Fruit fly (Drosophila melanogaster) whole organism, adult: ENCODE results near the gene na.

Experiments used
- CG11617 ChIP-seq: fragments of 200-800 bp; sonication (Bioruptor generic); optimal IDR thresholded peaks from 2 replicates; lab custom pipeline; 2017; ENCODE audit warnings: mild to moderate bottlenecking, missing biosample characterization, missing genetic modification reagents, missing genetic modification characterization
- CG12768 ChIP-seq: fragments of 200-800 bp; sonication (Bioruptor generic); optimal IDR thresholded peaks from 2 replicates; lab custom pipeline; 2017; ENCODE audit warnings: missing biosample characterization, missing genetic modification characterization, mild to moderate bottlenecking, moderate library complexity, missing genetic modification reagents
- CG14711 ChIP-seq: fragments of 200-800 bp; sonication (Bioruptor generic); optimal IDR thresholded peaks from 2 replicates; lab custom pipeline; 2018; ENCODE audit warnings: missing biosample characterization, mild to moderate bottlenecking, missing genetic modification characterization, moderate library complexity
- CG1620 ChIP-seq: fragments of 200-800 bp; sonication (Bioruptor generic); optimal IDR thresholded peaks from 2 replicates; lab custom pipeline; 2016; ENCODE audit warnings: missing biosample characterization, missing genetic modification characterization
- CG33017 ChIP-seq: fragments of 200-800 bp; sonication (Bioruptor generic); optimal IDR thresholded peaks from 2 replicates; lab custom pipeline; 2018; ENCODE audit warnings: missing biosample characterization, mild to moderate bottlenecking, missing genetic modification characterization, moderate library complexity
- CG5204 ChIP-seq: fragments of 200-800 bp; sonication (Bioruptor generic); optimal IDR thresholded peaks from 2 replicates; lab custom pipeline; 2016; ENCODE audit warnings: missing biosample characterization, missing genetic modification characterization
- CG7045 ChIP-seq: fragments of 200-800 bp; sonication (Bioruptor generic); optimal IDR thresholded peaks from 2 replicates; lab custom pipeline; 2017; ENCODE audit warnings: missing biosample characterization, mild to moderate bottlenecking, missing genetic modification characterization
- CG7101 ChIP-seq: fragments of 200-800 bp; sonication (Bioruptor generic); optimal IDR thresholded peaks from 2 replicates; lab custom pipeline; 2018; ENCODE audit warnings: missing biosample characterization, mild to moderate bottlenecking, missing genetic modification characterization, moderate library complexity
- Clk ChIP-seq: fragments of 200-800 bp; sonication (Bioruptor generic); optimal IDR thresholded peaks from 2 replicates; lab custom pipeline; 2017; ENCODE audit warnings: missing biosample characterization, missing genetic modification characterization
- Crg-1 ChIP-seq: fragments of 200-800 bp; sonication (Bioruptor generic); optimal IDR thresholded peaks from 2 replicates; lab custom pipeline; 2016; ENCODE audit warnings: missing biosample characterization, missing genetic modification characterization
- Hr96 ChIP-seq: fragments of 200-800 bp; sonication (Bioruptor generic); optimal IDR thresholded peaks from 2 replicates; lab custom pipeline; 2016; ENCODE audit warnings: missing biosample characterization, missing genetic modification characterization
- Mnt ChIP-seq: fragments of 200-800 bp; sonication (Bioruptor generic); optimal IDR thresholded peaks from 2 replicates; lab custom pipeline; 2016; ENCODE audit warnings: missing biosample characterization, mild to moderate bottlenecking, missing genetic modification characterization
- bab1 ChIP-seq: fragments of 200-800 bp; sonication (Bioruptor generic); optimal IDR thresholded peaks from 3 replicates; lab custom pipeline; 2019; ENCODE audit warnings: missing biosample characterization, mild to moderate bottlenecking, missing genetic modification characterization, moderate library complexity
- cic ChIP-seq: fragments of 200-800 bp; sonication (Bioruptor generic); optimal IDR thresholded peaks from 2 replicates; lab custom pipeline; 2017; ENCODE audit warnings: missing biosample characterization, mild to moderate bottlenecking, missing genetic modification characterization, moderate library complexity
- cnc ChIP-seq, 2 experiments: fragments of >200 bp; optimal IDR thresholded peaks; 2 replicates each; lab custom pipeline; 2017
- kay ChIP-seq: fragments of 200-800 bp; sonication (Bioruptor generic); peaks from one replicate; lab custom pipeline; 2016; ENCODE audit warnings: missing biosample characterization, missing genetic modification characterization, borderline replicate concordance
- ovo ChIP-seq: fragments of 200-800 bp; sonication (Bioruptor generic); optimal IDR thresholded peaks from 2 replicates; lab custom pipeline; 2016; ENCODE audit warnings: missing biosample characterization, missing genetic modification characterization
- pad ChIP-seq: fragments of 200-800 bp; sonication (Bioruptor generic); optimal IDR thresholded peaks from 3 replicates; lab custom pipeline; 2017; ENCODE audit warnings: missing biosample characterization, missing genetic modification characterization, mild to moderate bottlenecking, moderate library complexity, missing genetic modification reagents
- tj ChIP-seq: fragments of 200-800 bp; sonication (Bioruptor generic); optimal IDR thresholded peaks from 3 replicates; lab custom pipeline; 2017; ENCODE audit warnings: missing biosample characterization, mild to moderate bottlenecking, missing genetic modification characterization, moderate library complexity
- toe ChIP-seq: fragments of 200-800 bp; sonication (Bioruptor generic); optimal IDR thresholded peaks from 2 replicates; lab custom pipeline; 2016; ENCODE audit warnings: missing biosample characterization, missing genetic modification characterization

The na gene

DNA sequence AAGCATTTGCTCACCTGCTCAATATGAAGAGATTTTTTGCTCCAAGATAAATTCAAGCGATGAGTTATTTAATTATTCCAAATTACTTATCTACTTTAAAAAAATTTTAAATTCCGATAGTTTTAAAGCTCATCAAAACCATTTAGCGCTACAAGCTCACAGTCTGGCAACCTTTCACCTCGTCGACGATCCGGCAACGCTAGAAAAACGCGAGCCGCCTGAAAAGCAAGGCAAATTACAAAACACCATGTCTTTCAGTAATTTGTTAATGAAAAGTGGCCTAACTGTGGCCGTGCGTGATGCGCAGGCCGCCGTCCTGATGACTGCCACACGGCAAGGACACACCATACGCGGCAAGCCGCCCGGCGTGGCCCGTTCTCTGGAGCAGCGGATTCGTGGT is 40.1 kb upstream of the na start, which contains the start of gene mRpL38:
TSS of gene mRpL38 (plus strand) at position 197 of the 400 bp plus-strand sequence.
- no peak for TF ChIP-seq tj (GFP tag; lab: Kevin White, UChicago)
- no peak for TF ChIP-seq Hr96 (GFP tag; lab: Kevin White, UChicago)
- no peak for TF ChIP-seq cic (GFP tag; lab: Kevin White, UChicago)
- no peak for TF ChIP-seq CG14711 (tag; lab: Kevin White, UChicago)
- TF ChIP-seq CG33017, result no peak
- no peak for TF ChIP-seq CG5204 (GFP tag; lab: Kevin White, UChicago)
- no peak for TF ChIP-seq CG11617
- TF ChIP-seq Clk (GFP tag; lab: Kevin White, UChicago), result no peak
- TF ChIP-seq CG7101, result no peak
- no peak for TF ChIP-seq cnc (optimal IDR thresholded peaks at IDR 0.05; lab: Kevin White, UChicago)
- no peak for TF ChIP-seq bab1 (GFP tag; lab: Kevin White, UChicago)
- TF ChIP-seq ovo (GFP tag; lab: Kevin White, UChicago), result no peak
- TF ChIP-seq Mnt, result no peak
- no peak for TF ChIP-seq toe
- TF ChIP-seq pad (GFP tag; lab: Kevin White, UChicago), result no peak
- no peak for TF ChIP-seq CG1620 (GFP tag; lab: Kevin White, UChicago)
- TF ChIP-seq CG12768 (GFP tag; lab: Kevin White, UChicago), result no peak

DNA sequence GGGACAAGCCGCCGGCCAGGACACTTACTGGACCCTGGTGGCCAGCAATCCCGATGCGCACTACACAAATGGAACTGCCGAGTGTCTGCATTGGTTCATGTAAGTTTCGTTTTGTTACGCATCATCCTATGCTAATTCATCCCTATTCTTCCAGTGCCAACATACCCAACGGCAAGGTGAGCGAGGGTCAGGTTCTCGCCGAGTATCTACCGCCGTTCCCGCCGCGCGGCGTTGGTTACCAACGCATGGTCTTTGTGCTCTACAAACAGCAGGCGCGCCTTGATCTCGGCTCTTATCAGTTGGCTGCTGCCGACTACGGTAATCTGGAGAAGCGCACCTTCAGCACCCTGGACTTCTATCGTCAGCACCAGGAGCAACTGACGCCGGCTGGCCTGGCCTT is 39.1 kb upstream of the na start:
- no peak for TF ChIP-seq CG1620 (GFP tag; lab: Kevin White, UChicago)
- no peak for TF ChIP-seq toe
- TF ChIP-seq cnc (optimal IDR thresholded peaks at IDR 0.05; lab: Kevin White, UChicago), result no peak

DNA sequence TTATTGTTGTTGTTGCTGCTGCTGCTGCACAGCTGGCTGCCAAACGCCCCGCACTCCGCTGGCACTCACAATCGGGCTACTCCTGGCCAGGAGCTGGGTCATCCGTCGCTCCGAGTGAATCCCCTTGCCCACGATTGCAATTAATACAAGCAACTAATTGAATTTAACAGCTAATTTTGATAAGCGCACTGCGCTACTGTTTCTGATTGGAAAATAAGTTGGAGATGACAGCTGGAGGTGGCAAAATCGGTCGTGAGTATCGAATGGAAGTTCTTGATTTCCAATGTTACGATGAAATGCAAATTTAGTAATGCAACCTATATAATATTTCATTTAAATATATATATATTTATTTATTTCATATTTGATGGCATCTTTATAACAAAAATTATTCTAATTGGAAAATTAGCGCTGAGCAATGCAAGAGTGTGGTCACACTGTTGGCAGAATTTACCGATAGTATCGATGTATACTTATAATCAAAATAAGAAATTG is 32.3 kb upstream of the na start, which contains the start of gene CG42271:
TSS of gene CG42271 (minus strand) at position 224 of the 495 bp plus-strand sequence.
- TF ChIP-seq tj (GFP tag; lab: Kevin White, UChicago) (peak; percentile 47), ovo (GFP tag; lab: Kevin White, UChicago) (peak; percentile 17), cnc (optimal IDR thresholded peaks at IDR 0.05; lab: Kevin White, UChicago) (no peak), pad (GFP tag; lab: Kevin White, UChicago) (peak; percentile 30), CG12768 (GFP tag; lab: Kevin White, UChicago) (no peak), CG11617 (peak; percentile 58), Hr96 (GFP tag; lab: Kevin White, UChicago) (no peak), Crg-1 (peak; percentile 11), cic (GFP tag; lab: Kevin White, UChicago) (no peak), bab1 (GFP tag; lab: Kevin White, UChicago) (peak; percentile 16), CG1620 (GFP tag; lab: Kevin White, UChicago) (no peak), CG7045 (no peak), Clk (GFP tag; lab: Kevin White, UChicago) (no peak), CG33017 (peak; percentile 13), CG5204 (GFP tag; lab: Kevin White, UChicago) (no peak), toe (no peak), Mnt (peak; percentile 9), CG7101 (peak; percentile 58), kay (GFP tag; lab: Kevin White, UChicago) (no peak), CG14711 (tag; lab: Kevin White, UChicago) (peak; percentile 32)

DNA sequence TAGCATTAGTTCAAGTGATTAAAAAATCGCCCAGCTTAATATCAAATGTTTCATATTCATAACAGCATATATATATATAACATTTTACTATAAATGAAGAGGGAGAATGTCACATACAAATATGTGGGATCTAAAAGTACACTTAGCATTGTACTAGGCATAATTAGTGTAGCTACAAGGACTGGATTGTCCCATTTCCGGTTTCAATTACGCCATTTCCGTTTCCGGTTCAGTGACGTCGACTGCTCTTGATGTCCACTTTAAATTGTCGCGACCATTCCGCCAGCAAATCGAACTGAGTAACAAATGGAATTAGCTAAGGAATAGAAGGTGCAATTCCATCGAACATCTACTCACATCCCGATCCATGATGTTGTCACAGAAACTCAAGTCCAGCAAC is 31.7 kb upstream of the na start:
- TF ChIP-seq ovo (GFP tag; lab: Kevin White, UChicago) (no peak), cnc (optimal IDR thresholded peaks at IDR 0.05; lab: Kevin White, UChicago) (no peak), CG7045 (no peak), cic (GFP tag; lab: Kevin White, UChicago) (no peak), pad (GFP tag; lab: Kevin White, UChicago) (no peak)

DNA sequence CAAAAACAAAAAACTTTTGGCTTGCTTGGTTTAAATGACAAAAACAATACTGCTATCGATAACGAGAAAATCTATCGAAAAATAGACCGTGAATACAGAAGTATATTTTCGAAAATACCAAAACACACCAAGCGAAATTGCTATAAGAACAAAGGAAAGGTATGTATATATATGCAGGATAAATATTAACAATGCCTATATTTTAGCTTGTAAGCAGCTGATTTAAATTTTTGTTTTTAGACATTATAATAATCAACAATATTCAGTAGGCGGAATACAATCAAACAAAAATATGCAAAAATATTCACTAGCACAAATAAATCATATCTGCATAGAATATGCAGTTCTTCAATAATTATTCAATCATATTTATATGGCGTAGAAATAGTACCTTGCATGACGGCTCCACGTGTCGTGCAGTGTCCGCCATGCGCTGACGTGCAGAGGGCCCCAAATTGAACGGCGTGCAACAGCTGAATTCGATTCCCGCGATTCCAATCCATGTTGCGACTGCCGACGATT is 28.2 kb upstream of the na start, which contains the start of the genes Fbxl4 and Dus2:
TSS of gene Fbxl4 (minus strand) at position 51 of the 522 bp plus-strand sequence.
TSS of gene Dus2 (plus strand) at position 116 of the 522 bp plus-strand sequence.
- TF ChIP-seq CG33017 (peak; percentile 61), toe (peak; percentile 91), Crg-1 (peak; percentile 81), tj (GFP tag; lab: Kevin White, UChicago) (peak; percentile 81), CG12768 (GFP tag; lab: Kevin White, UChicago) (peak; percentile 79), CG11617 (peak; percentile 93), CG5204 (GFP tag; lab: Kevin White, UChicago) (no peak), Hr96 (GFP tag; lab: Kevin White, UChicago) (peak; percentile 93), kay (GFP tag; lab: Kevin White, UChicago) (no peak), ovo (GFP tag; lab: Kevin White, UChicago) (peak; percentile 79), CG14711 (tag; lab: Kevin White, UChicago) (peak; percentile 84), cic (GFP tag; lab: Kevin White, UChicago) (no peak), CG7045 (peak; percentile 81), CG1620 (GFP tag; lab: Kevin White, UChicago) (peak; percentile 94), Clk (GFP tag; lab: Kevin White, UChicago) (peak; percentile 63), cnc (optimal IDR thresholded peaks at IDR 0.05; lab: Kevin White, UChicago) (no peak), pad (GFP tag; lab: Kevin White, UChicago) (peak; percentile 83), Mnt (peak; percentile 88), CG7101 (peak; percentile 87), bab1 (GFP tag; lab: Kevin White, UChicago) (peak; percentile 92)

DNA sequence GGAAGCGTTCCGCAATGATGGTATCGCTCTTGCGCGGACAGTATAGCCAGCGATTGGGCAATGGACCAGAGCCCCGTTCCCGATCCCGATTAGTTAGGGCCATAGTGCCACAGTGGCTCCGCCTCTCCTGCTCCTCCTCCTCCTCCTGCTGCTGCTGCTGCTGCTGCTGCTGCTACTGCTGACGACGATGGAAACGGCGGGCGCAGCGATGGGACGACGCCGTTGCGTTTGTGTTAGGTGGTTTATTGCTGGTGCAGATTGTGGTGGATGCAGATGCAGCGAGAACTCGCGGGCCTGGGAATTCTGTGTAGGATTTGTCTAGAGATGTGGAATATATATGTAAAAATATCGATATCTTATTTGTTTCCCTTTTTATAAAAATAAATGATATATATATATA is 23.7 kb upstream of the na start, which contains the start of gene mRNA-cap:
TSS of gene mRNA-cap (minus strand) at position 344 of the 400 bp plus-strand sequence.
- TF ChIP-seq CG1620 (GFP tag; lab: Kevin White, UChicago), result no peak
- TF ChIP-seq cic (GFP tag; lab: Kevin White, UChicago), result no peak
- TF ChIP-seq CG12768 (GFP tag; lab: Kevin White, UChicago), result no peak
- TF ChIP-seq ovo (GFP tag; lab: Kevin White, UChicago), result no peak
- TF ChIP-seq kay (GFP tag; lab: Kevin White, UChicago), result no peak
- no peak for TF ChIP-seq CG7101
- TF ChIP-seq toe, result no peak
- no peak for TF ChIP-seq cnc (optimal IDR thresholded peaks at IDR 0.05; lab: Kevin White, UChicago)
- no peak for TF ChIP-seq pad (GFP tag; lab: Kevin White, UChicago)
